Worm (Caenorhabditis elegans) whole organism, late embryonic: ENCODE measurements around the gene F08H9.2.

Source experiments
- ceh-9 ChIP-seq: sonication (generic microtip); optimal IDR thresholded peaks from 2 replicates; lab custom pipeline; 2016; ENCODE audit warnings: mild to moderate bottlenecking, missing genetic modification characterization, inconsistent platforms, missing compliant biosample characterization
- elt-4 ChIP-seq: sonication (generic microtip); optimal IDR thresholded peaks from 2 replicates; lab custom pipeline; 2016; ENCODE audit warnings: missing genetic modification characterization, missing compliant biosample characterization
- hlh-30 ChIP-seq: sonication (generic microtip); optimal IDR thresholded peaks from 2 replicates; lab custom pipeline; 2017; ENCODE audit warnings: antibody characterized with exemption, missing genetic modification characterization, missing compliant biosample characterization; ENCODE audit not compliant: insufficient read depth
- pqm-1 ChIP-seq: sonication (generic microtip); optimal IDR thresholded peaks from 2 replicates; lab custom pipeline; 2016; ENCODE audit warnings: missing genetic modification characterization, missing compliant biosample characterization
- sox-4 ChIP-seq: sonication (generic microtip); optimal IDR thresholded peaks from 2 replicates; lab custom pipeline; 2017; ENCODE audit warnings: mild to moderate bottlenecking, missing genetic modification characterization, inconsistent platforms, missing compliant biosample characterization
- tbx-2 ChIP-seq: sonication (generic microtip); optimal IDR thresholded peaks from 2 replicates; lab custom pipeline; 2016; ENCODE audit warnings: missing genetic modification characterization, missing compliant biosample characterization

ce11 chrV:14481401-14481800, 20.9 kb downstream of the F08H9.2 start, which contains the start of gene R02D5.7:
- TF ChIP-seq sox-4 (tag; lab: Kevin White, UChicago), result no peak
- TF ChIP-seq elt-4 (tag; lab: Kevin White, UChicago), result no peak
- no peak for TF ChIP-seq ceh-9 (tag; lab: Kevin White, UChicago)
- no peak for TF ChIP-seq hlh-30
- no peak for TF ChIP-seq tbx-2 (tag; lab: Kevin White, UChicago)
- no peak for TF ChIP-seq pqm-1 (tag; lab: Kevin White, UChicago)
